Fruit fly (Drosophila melanogaster): ENCODE measurements around the gene SLIRP2.

The SLIRP2 gene

DNA sequence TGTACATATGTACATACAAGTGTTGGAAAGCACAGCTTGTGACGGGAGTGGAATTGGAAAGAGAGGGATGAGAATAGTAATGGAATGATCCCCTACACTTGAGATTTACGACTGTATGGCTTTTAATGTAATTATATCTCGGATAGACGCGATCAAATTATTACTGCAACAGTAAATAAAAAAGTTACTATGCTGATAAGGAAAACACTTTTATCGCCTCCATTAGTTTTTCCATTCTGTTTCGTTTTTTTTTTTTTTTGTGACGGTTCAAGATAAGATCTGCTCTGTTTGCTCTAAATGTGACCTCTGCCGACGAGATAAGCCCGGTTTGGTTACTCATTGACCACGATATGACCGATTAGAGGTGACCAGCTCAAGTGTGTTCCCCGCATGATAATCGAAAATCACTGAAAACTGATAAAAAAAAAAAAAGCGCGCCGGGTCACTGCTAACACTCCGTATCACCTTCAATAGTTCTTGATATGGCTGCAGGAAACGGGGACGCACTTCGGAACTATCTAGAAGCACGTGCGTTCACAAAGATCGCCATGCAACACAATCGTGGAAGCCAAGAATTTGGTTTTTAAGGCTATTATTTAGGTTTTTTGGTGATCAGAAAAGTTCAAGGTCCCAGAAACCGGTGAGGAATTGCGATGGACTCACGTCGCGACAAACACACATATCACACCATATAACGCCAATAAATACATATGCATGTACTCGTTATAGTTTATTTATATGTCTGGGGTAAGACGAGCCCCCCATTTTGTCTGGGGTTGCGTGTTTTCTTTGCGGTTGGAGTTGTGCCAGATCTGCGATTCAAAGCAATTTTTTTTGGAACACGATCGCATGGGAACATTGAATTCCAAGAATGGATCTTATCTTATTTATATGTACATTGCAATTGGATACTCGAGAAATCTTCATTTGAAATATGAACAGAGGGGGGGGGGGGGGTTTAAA lies 19.9 kb downstream of the SLIRP2 start, which contains the start of gene p (continued):
- TF ChIP-seq CG16815 (GFP tag; optimal IDR thresholded peaks at IDR 0.05) (peak; percentile 6), Bteb2 (GFP tag; optimal IDR thresholded peaks at IDR 0.05) (peak; percentile 17), CG18262 (tag; optimal IDR thresholded peaks at IDR 0.05) (peak; percentile 41), CG9932 (GFP tag; IDR thresholded peaks at IDR 0.05) (peak; percentile 51), HLHmδ (GFP tag; optimal IDR thresholded peaks at IDR 0.05) (no peak), insv (GFP tag; optimal IDR thresholded peaks at IDR 0.05) (peak in 1 of 2 experiments; percentile 23), cad (GFP tag; optimal IDR thresholded peaks at IDR 0.05) (no peak), Hand (GFP tag; optimal IDR thresholded peaks at IDR 0.05) (peak; percentile 5), Gsc (GFP tag; IDR thresholded peaks at IDR 0.05) (no peak), dysf (GFP tag; IDR thresholded peaks at IDR 0.05) (0 out of 3 replicates have a peak, but pooled peaks have one; percentile 11), Xbp1 (GFP tag; optimal IDR thresholded peaks at IDR 0.05) (peak; percentile 38), Fer3 (tag; optimal IDR thresholded peaks at IDR 0.05) (peak; percentile 21), Hey (tag; optimal IDR thresholded peaks at IDR 0.05) (no peak), odd (GFP tag; optimal IDR thresholded peaks at IDR 0.05) (peak; percentile 42), CG1647 (GFP tag; optimal IDR thresholded peaks at IDR 0.05) (peak; percentile 30), CG5180 (GFP tag; optimal IDR thresholded peaks at IDR 0.05) (peak; percentile 56), corto (GFP tag; optimal IDR thresholded peaks at IDR 0.05) (no peak), CG2120 (GFP tag; optimal IDR thresholded peaks at IDR 0.05) (peak; percentile 66), Spps (tag; optimal IDR thresholded peaks at IDR 0.05) (no peak), CG4282 (GFP tag; optimal IDR thresholded peaks at IDR 0.05) (no peak), Pdp1 (GFP tag; optimal IDR thresholded peaks at IDR 0.05) (peak; percentile 11 to 44), croc (GFP tag; conservative IDR thresholded peaks at IDR 0.05) (no peak), HHEX (GFP tag; optimal IDR thresholded peaks at IDR 0.05) (peak; percentile 54), CG11504 (tag; optimal IDR thresholded peaks at IDR 0.05) (peak; percentile 49), esg (GFP tag; conservative IDR thresholded peaks at IDR 0.05) (no peak), CG32772 (GFP tag; IDR thresholded peaks at IDR 0.05) (peak; percentile 61), CG3847 (GFP tag; IDR thresholded peaks at IDR 0.05) (no peak), CG8281 (tag; optimal IDR thresholded peaks at IDR 0.05) (no peak), CG10431 (GFP tag; optimal IDR thresholded peaks at IDR 0.05) (peak; percentile 59), CTCF (GFP tag; optimal IDR thresholded peaks at IDR 0.05) (peak; percentile 11), Six4 (GFP tag; optimal IDR thresholded peaks at IDR 0.05) (peak; percentile 24), Eip74EF (GFP tag; optimal IDR thresholded peaks at IDR 0.05) (peak in 1 of 2 experiments; percentile 50), HmgZ (tag; optimal IDR thresholded peaks at IDR 0.05) (peak; percentile 37), PHDP (tag; optimal IDR thresholded peaks at IDR 0.05) (peak; percentile 56), CG31388 (GFP tag; optimal IDR thresholded peaks at IDR 0.05) (no peak), pho (GFP tag; optimal IDR thresholded peaks at IDR 0.05) (no peak), Poxn (GFP tag; IDR thresholded peaks at IDR 0.05) (no peak), Fer1 (GFP tag; optimal IDR thresholded peaks at IDR 0.05) (peak; percentile 63), CG12299 (tag; optimal IDR thresholded peaks at IDR 0.05) (peak; percentile 37), BtbVII (GFP tag; optimal IDR thresholded peaks at IDR 0.05) (peak; percentile 61), CG18764 (GFP tag; optimal IDR thresholded peaks at IDR 0.05) (peak; percentile 27), CG10267 (tag; optimal IDR thresholded peaks at IDR 0.05) (peak; percentile 77), slbo (GFP tag; IDR thresholded peaks at IDR 0.05) (peak; percentile 56), kay (GFP tag; optimal IDR thresholded peaks at IDR 0.05) (peak; percentile 56), HLH3B (GFP tag; IDR thresholded peaks at IDR 0.05) (peak; percentile 28; the same call in 1 of the 2 replicates), az2 (GFP tag; optimal IDR thresholded peaks at IDR 0.05) (peak; percentile 26), CG7556 (GFP tag; optimal IDR thresholded peaks at IDR 0.05) (peak; percentile 61), pb (GFP tag; optimal IDR thresholded peaks at IDR 0.05) (peak; percentile 13), nmo (GFP tag; optimal IDR thresholded peaks at IDR 0.05) (peak; percentile 13)

All from whole organism, embryonic.